Worm (Caenorhabditis elegans): ENCODE measurements around the gene chil-11.

ce11 chrIV:5780234-5780788, 39.2 kb downstream of the chil-11 start:
- TF ChIP-seq mab-5 (tag; optimal IDR thresholded peaks at IDR 0.05): no peak
- TF ChIP-seq elt-1 (tag; optimal IDR thresholded peaks at IDR 0.05; ENCODE audit: borderline replicate concordance, insufficient read depth): peak; percentile 38
- TF ChIP-seq unc-39 (tag; optimal IDR thresholded peaks at IDR 0.05): no peak
- TF ChIP-seq lin-13 (tag; optimal IDR thresholded peaks at IDR 0.05): no peak
- TF ChIP-seq flh-1 (GFP tag; optimal IDR thresholded peaks at IDR 0.05): no peak
